Fruit fly (Drosophila melanogaster) whole organism, embryonic: Measurements from ENCODE around the gene CoRest.

Experiments used
- Ada2b ChIP-seq: fragments of 200-800 bp; sonication (Bioruptor generic); IDR thresholded peaks from 2 replicates; pipeline ENCODE4 v1.3.6; 2022; ENCODE audit warnings: missing biosample characterization, missing genetic modification characterization
- Blimp-1 ChIP-seq: fragments of 200-800 bp; sonication (Bioruptor generic); optimal IDR thresholded peaks from 3 replicates; lab custom pipeline; 2018; ENCODE audit warnings: missing biosample characterization, missing genetic modification characterization, mild to moderate bottlenecking, moderate library complexity, missing genetic modification reagents
- CG10209 ChIP-seq: fragments of 200-800 bp; sonication (Bioruptor generic); optimal IDR thresholded peaks from 3 replicates; lab custom pipeline; 2017; ENCODE audit warnings: missing biosample characterization, mild to moderate bottlenecking, missing genetic modification characterization, missing genetic modification reagents
- CG10274 ChIP-seq: fragments of 200-800 bp; sonication (Bioruptor generic); optimal IDR thresholded peaks from 3 replicates; lab custom pipeline; 2017; ENCODE audit warnings: missing biosample characterization, mild to moderate bottlenecking, missing genetic modification characterization
- CG10366 ChIP-seq: fragments of 200-800 bp; sonication (Bioruptor generic); IDR thresholded peaks from 2 replicates; pipeline ENCODE4 v1.3.6; 2022; ENCODE audit warnings: missing biosample characterization, missing genetic modification characterization
- CG10543 ChIP-seq: fragments of 200-800 bp; sonication (Bioruptor generic); optimal IDR thresholded peaks from 3 replicates; lab custom pipeline; 2017; ENCODE audit warnings: missing biosample characterization, mild to moderate bottlenecking, missing genetic modification characterization, moderate library complexity
- CG10654 ChIP-seq: fragments of 200-800 bp; sonication (Bioruptor generic); optimal IDR thresholded peaks from 2 replicates; lab custom pipeline; 2016; ENCODE audit warnings: missing biosample characterization, missing genetic modification characterization
- CG10979 ChIP-seq: fragments of 200-800 bp; sonication (Bioruptor generic); optimal IDR thresholded peaks from 2 replicates; lab custom pipeline; 2018; ENCODE audit warnings: missing biosample characterization, mild to moderate bottlenecking, missing genetic modification characterization, moderate library complexity
- CG11456 ChIP-seq: fragments of 200-800 bp; sonication (Bioruptor generic); IDR thresholded peaks from 3 replicates; pipeline ENCODE4 v1.3.6; 2022; ENCODE audit warnings: missing biosample characterization, missing genetic modification characterization
- CG12071 ChIP-seq: fragments of 200-800 bp; sonication (Bioruptor generic); optimal IDR thresholded peaks from 3 replicates; lab custom pipeline; 2018; ENCODE audit warnings: missing biosample characterization, mild to moderate bottlenecking, missing genetic modification characterization
- CG12236 ChIP-seq: fragments of 200-800 bp; sonication (Bioruptor generic); optimal IDR thresholded peaks from 2 replicates; lab custom pipeline; 2016; ENCODE audit warnings: missing biosample characterization, missing genetic modification characterization
- CG15011 ChIP-seq: fragments of 200-800 bp; sonication (Bioruptor generic); optimal IDR thresholded peaks from 3 replicates; lab custom pipeline; 2018; ENCODE audit warnings: missing biosample characterization, mild to moderate bottlenecking, missing genetic modification characterization
- CG17186 ChIP-seq: fragments of 200-800 bp; sonication (Bioruptor generic); optimal IDR thresholded peaks from 3 replicates; lab custom pipeline; 2017; ENCODE audit warnings: missing biosample characterization, missing genetic modification reagents, missing genetic modification characterization
- CG31388 ChIP-seq: fragments of 200-800 bp; sonication (Bioruptor generic); optimal IDR thresholded peaks from 2 replicates; lab custom pipeline; 2016; ENCODE audit warnings: missing biosample characterization, missing genetic modification characterization
- CG3163 ChIP-seq: fragments of 200-800 bp; sonication (Bioruptor generic); optimal IDR thresholded peaks from 3 replicates; lab custom pipeline; 2016; ENCODE audit warnings: missing biosample characterization, missing genetic modification characterization
- CG3838 ChIP-seq: fragments of 200-800 bp; sonication (Bioruptor generic); optimal IDR thresholded peaks from 3 replicates; lab custom pipeline; 2016; ENCODE audit warnings: missing biosample characterization, missing genetic modification characterization
- CG3847 ChIP-seq: fragments of 200-800 bp; sonication (Bioruptor generic); IDR thresholded peaks from 2 replicates; pipeline ENCODE4 v1.3.6; 2022; ENCODE audit warnings: missing biosample characterization, missing genetic modification characterization
- CG42726 ChIP-seq: fragments of 200-800 bp; sonication (Bioruptor generic); IDR thresholded peaks from 2 replicates; pipeline ENCODE4 v1.3.6; 2022; ENCODE audit warnings: missing biosample characterization, missing genetic modification characterization; ENCODE audit not compliant: partially characterized antibody
- CG4328 ChIP-seq: fragments of 200-800 bp; sonication (Bioruptor generic); optimal IDR thresholded peaks from 3 replicates; lab custom pipeline; 2017; ENCODE audit warnings: missing biosample characterization, missing genetic modification reagents, missing genetic modification characterization
- CG4617 ChIP-seq: fragments of 200-800 bp; sonication (Bioruptor generic); optimal IDR thresholded peaks from 3 replicates; lab custom pipeline; 2016; ENCODE audit warnings: missing biosample characterization, missing genetic modification characterization, borderline replicate concordance
- CG6175 ChIP-seq: fragments of 200-800 bp; sonication (Bioruptor generic); IDR thresholded peaks from 3 replicates; pipeline ENCODE4 v1.3.6; 2022; ENCODE audit warnings: missing biosample characterization, missing genetic modification characterization
- CG9932 ChIP-seq: fragments of 200-800 bp; sonication (Bioruptor generic); IDR thresholded peaks from 2 replicates; pipeline ENCODE4 v1.3.6; 2022; ENCODE audit warnings: missing biosample characterization, missing genetic modification characterization
- E2f1 ChIP-seq: fragments of 200-800 bp; sonication (Bioruptor generic); IDR thresholded peaks from 2 replicates; pipeline ENCODE4 v1.3.6; 2022; ENCODE audit warnings: missing biosample characterization, missing genetic modification characterization
- E2f2 ChIP-seq: fragments of 200-800 bp; sonication (Bioruptor generic); IDR thresholded peaks from 2 replicates; pipeline ENCODE4 v1.3.6; 2022; ENCODE audit warnings: missing biosample characterization, missing genetic modification characterization
- HLH3B ChIP-seq: fragments of 200-800 bp; sonication (Bioruptor generic); IDR thresholded peaks from 2 replicates; pipeline ENCODE4 v1.3.6; 2022; ENCODE audit warnings: missing biosample characterization, missing genetic modification characterization
- Hand ChIP-seq: fragments of 200-800 bp; sonication (Bioruptor generic); optimal IDR thresholded peaks from 2 replicates; lab custom pipeline; 2017; ENCODE audit warnings: mild to moderate bottlenecking, missing biosample characterization, missing genetic modification reagents, missing genetic modification characterization
- Hmx ChIP-seq: fragments of 200-800 bp; sonication (Bioruptor generic); optimal IDR thresholded peaks from 2 replicates; lab custom pipeline; 2016; ENCODE audit warnings: missing biosample characterization, missing genetic modification characterization
- MBD-R2 ChIP-seq: fragments of 200-800 bp; sonication (Bioruptor generic); IDR thresholded peaks from 2 replicates; pipeline ENCODE4 v1.3.6; 2022; ENCODE audit warnings: missing biosample characterization, missing genetic modification characterization
- Nf-YC ChIP-seq: fragments of 200-800 bp; optimal IDR thresholded peaks from 3 replicates; lab custom pipeline; 2019; ENCODE audit warnings: missing biosample characterization, mild to moderate bottlenecking, missing genetic modification characterization, moderate library complexity
- Opbp ChIP-seq: fragments of 200-800 bp; sonication (Bioruptor generic); IDR thresholded peaks from 3 replicates; pipeline ENCODE4 v1.3.6; 2022; ENCODE audit warnings: missing biosample characterization, missing genetic modification characterization; ENCODE audit not compliant: partially characterized antibody
- Ptx1 ChIP-seq: fragments of 200-800 bp; sonication (Bioruptor generic); IDR thresholded peaks from 2 replicates; pipeline ENCODE4 v1.3.6; 2022; ENCODE audit warnings: missing biosample characterization, missing genetic modification characterization
- Sin3A ChIP-seq: fragments of >200 bp; optimal IDR thresholded peaks from 2 replicates; lab custom pipeline; 2018
- Sry-β ChIP-seq: fragments of 200-800 bp; sonication (Bioruptor generic); optimal IDR thresholded peaks from 2 replicates; lab custom pipeline; 2018; ENCODE audit warnings: missing biosample characterization, mild to moderate bottlenecking, missing genetic modification characterization, moderate library complexity
- Stat92E ChIP-seq, 3 experiments: fragments of >200 bp in 2 of 3; fragments of 200-800 bp in 1 of 3; sonication (Bioruptor generic) in 1 of 3; optimal IDR thresholded peaks; 2 replicates each; lab custom pipeline; 2017 to 2019; ENCODE audit warnings: missing biosample characterization in 3 of 3, missing genetic modification characterization in 3 of 3, mild to moderate bottlenecking in 1 of 3, moderate library complexity in 1 of 3
- TFAM ChIP-seq: fragments of 200-800 bp; sonication (Bioruptor generic); optimal IDR thresholded peaks from 2 replicates; lab custom pipeline; 2017; ENCODE audit warnings: missing biosample characterization, missing genetic modification characterization, inconsistent platforms
- Xbp1 ChIP-seq: fragments of 200-800 bp; sonication (Bioruptor generic); optimal IDR thresholded peaks from 3 replicates; lab custom pipeline; 2016; ENCODE audit warnings: missing biosample characterization, mild to moderate bottlenecking, missing genetic modification characterization
- ato ChIP-seq: fragments of 200-800 bp; sonication (Bioruptor generic); IDR thresholded peaks from 2 replicates; pipeline ENCODE4 v1.3.6; 2022; ENCODE audit warnings: missing biosample characterization, missing genetic modification characterization; ENCODE audit not compliant: partially characterized antibody
- cg ChIP-seq: fragments of 200-800 bp; sonication (Bioruptor generic); optimal IDR thresholded peaks from 3 replicates; lab custom pipeline; 2019; ENCODE audit warnings: missing biosample characterization, mild to moderate bottlenecking, missing genetic modification characterization, moderate library complexity
- cwo ChIP-seq: fragments of 200-800 bp; sonication (Bioruptor generic); optimal IDR thresholded peaks from 3 replicates; lab custom pipeline; 2017; ENCODE audit warnings: missing biosample characterization, missing genetic modification characterization, mild to moderate bottlenecking, moderate library complexity, missing genetic modification reagents
- dimm ChIP-seq: fragments of 200-800 bp; sonication (Bioruptor generic); IDR thresholded peaks from 2 replicates; pipeline ENCODE4 v1.3.6; 2022; ENCODE audit warnings: missing biosample characterization, missing genetic modification characterization
- grn ChIP-seq: fragments of 200-800 bp; sonication (Bioruptor generic); optimal IDR thresholded peaks from 3 replicates; lab custom pipeline; 2017; ENCODE audit warnings: missing biosample characterization, missing genetic modification characterization
- gsb-n ChIP-seq: fragments of 200-800 bp; sonication (Bioruptor generic); optimal IDR thresholded peaks from 3 replicates; lab custom pipeline; 2018; ENCODE audit warnings: missing biosample characterization, mild to moderate bottlenecking, missing genetic modification characterization
- klu ChIP-seq: fragments of 200-800 bp; sonication (Bioruptor generic); IDR thresholded peaks from 2 replicates; pipeline ENCODE4 v1.3.6; 2022; ENCODE audit warnings: missing biosample characterization, missing genetic modification characterization
- pan ChIP-seq, 4 experiments: fragments of >200 bp in 3 of 4; fragments of 200-800 bp in 1 of 4; sonication (Bioruptor generic) in 1 of 4; optimal IDR thresholded peaks in 3 of 4; IDR thresholded peaks in 1 of 4; 2 replicates each; pipeline versions ENCODE4 v1.3.6 to Lab custom; 2017 to 2022; ENCODE audit warnings: missing biosample characterization in 2 of 4, missing genetic modification characterization in 2 of 4, mixed read lengths in 1 of 4
- run ChIP-seq: fragments of 200-800 bp; sonication (Bioruptor generic); optimal IDR thresholded peaks from 3 replicates; lab custom pipeline; 2018; ENCODE audit warnings: missing biosample characterization, mild to moderate bottlenecking, missing genetic modification characterization
- stc ChIP-seq: fragments of 200-800 bp; sonication (Bioruptor generic); IDR thresholded peaks from 2 replicates; pipeline ENCODE4 v1.3.6; 2022; ENCODE audit warnings: missing biosample characterization, missing genetic modification characterization
- vnd ChIP-seq: fragments of 200-800 bp; sonication (Bioruptor generic); IDR thresholded peaks from 3 replicates; pipeline ENCODE4 v1.3.6; 2022; ENCODE audit warnings: missing biosample characterization, missing genetic modification characterization; ENCODE audit not compliant: partially characterized antibody

CoRest gene

DNA sequence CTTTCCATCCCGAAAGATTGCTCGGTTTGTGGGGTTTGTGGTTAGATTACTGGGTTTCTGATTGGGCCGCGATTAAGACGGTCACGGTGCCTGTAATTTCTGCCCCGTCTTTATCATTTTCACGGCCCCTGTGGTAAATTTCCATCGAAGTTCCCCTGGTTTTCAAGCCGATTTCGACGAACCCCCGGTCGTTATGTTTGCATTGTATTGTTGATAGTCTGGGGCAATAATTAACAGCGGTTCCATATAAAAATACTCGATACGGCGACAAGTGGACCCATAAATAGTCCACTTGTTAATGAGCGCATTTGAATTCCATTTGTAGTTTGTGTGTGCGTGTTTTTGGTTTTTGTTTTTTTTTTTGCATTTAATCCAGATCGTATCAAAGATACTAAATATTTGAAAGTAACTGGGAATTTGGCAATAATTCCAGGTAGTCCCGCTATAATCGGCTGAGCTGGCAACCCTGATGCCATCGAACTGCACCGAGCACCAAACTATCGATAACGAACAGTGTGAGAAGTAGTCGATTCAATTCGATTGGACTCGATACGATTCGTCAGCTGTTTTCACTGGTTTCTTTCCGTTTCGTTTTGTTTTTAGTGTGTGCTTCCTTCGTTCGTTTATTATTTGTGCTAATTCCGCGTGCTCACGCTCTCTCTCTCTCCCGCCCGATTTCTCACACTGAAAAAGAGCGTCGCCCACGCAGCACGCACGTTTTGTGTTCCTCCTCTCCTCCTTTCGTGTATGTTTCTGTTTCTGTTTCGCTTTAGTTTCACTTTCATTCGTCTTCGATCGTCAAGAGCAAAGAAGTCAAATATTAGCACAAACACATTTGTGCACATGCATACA lies 16.2 kb upstream of the CoRest start (continued):
- TF ChIP-seq CG11456 (peak; percentile 54; the same call in 1 of the 3 replicates), TFAM (GFP tag; lab: Kevin White, UChicago) (no peak), dimm (no peak), gsb-n (tag; lab: Kevin White, UChicago) (no peak), MBD-R2 (GFP tag; lab: Robert Waterston, UW) (peak; percentile 50; the same call in 1 of the 2 replicates), CG9932 (GFP tag; lab: Robert Waterston, UW) (peak; percentile 64), CG10366 (GFP tag; lab: Robert Waterston, UW) (no peak), Xbp1 (GFP tag; lab: Kevin White, UChicago) (peak; percentile 54), Ptx1 (peak; percentile 32; the same call in 1 of the 2 replicates), cwo (GFP tag; lab: Kevin White, UChicago) (peak; percentile 77), grn (GFP tag; lab: Kevin White, UChicago) (peak; percentile 29), pan (optimal IDR thresholded peaks at IDR 0.05; lab: Kevin White, UChicago) (no peak), pan (GFP tag; optimal IDR thresholded peaks at IDR 0.05 in 1 of 2, IDR thresholded peaks at IDR 0.05 in 1 of 2) (peak in 1 of 2 experiments; percentile 43), CG6175 (no peak), run (tag; lab: Kevin White, UChicago) (no peak), Nf-YC (peak; percentile 43), CG4617 (GFP tag; lab: Kevin White, UChicago) (no peak), HLH3B (GFP tag; lab: Robert Waterston, UW) (no peak), CG15011 (no peak), CG42726 (GFP tag; lab: Robert Waterston, UW) (peak; percentile 27; the same call in 1 of the 2 replicates), CG3163 (GFP tag; lab: Kevin White, UChicago) (peak; percentile 13), CG10274 (no peak), Hmx (GFP tag; lab: Kevin White, UChicago) (no peak), E2f1 (0 out of 2 replicates have a peak, but pooled peaks have one; percentile 29), E2f2 (GFP tag; lab: Robert Waterston, UW) (peak; percentile 56), Stat92E (GFP tag; optimal IDR thresholded peaks at IDR 0.05; lab: Kevin White, UChicago) (peak in 1 of 3 experiments; percentile 5), klu (GFP tag; lab: Robert Waterston, UW) (0 out of 2 replicates have a peak, but pooled peaks have one; percentile 20), CG3847 (GFP tag; lab: Robert Waterston, UW) (peak; percentile 58), CG12071 (no peak), Sry-β (GFP tag; lab: Kevin White, UChicago) (no peak), Ada2b (GFP tag; lab: Robert Waterston, UW) (0 out of 2 replicates have a peak, but pooled peaks have one; percentile 22), CG10543 (GFP tag; lab: Kevin White, UChicago) (peak; percentile 50), Hand (GFP tag; lab: Kevin White, UChicago) (peak; percentile 43), vnd (GFP tag; lab: Robert Waterston, UW) (peak; percentile 77), CG10979 (tag; lab: Kevin White, UChicago) (peak; percentile 8), Opbp (GFP tag; lab: Robert Waterston, UW) (peak; percentile 88), CG10209 (no peak), CG3838 (no peak), stc (GFP tag; lab: Robert Waterston, UW) (no peak), CG12236 (no peak), Sin3A (peak; percentile 44), cg (peak; percentile 50), CG4328 (no peak), CG31388 (GFP tag; lab: Kevin White, UChicago) (no peak), ato (GFP tag; lab: Robert Waterston, UW) (peak; percentile 62; the same call in 1 of the 2 replicates), Blimp-1 (peak; percentile 95), CG17186 (GFP tag; lab: Kevin White, UChicago) (peak; percentile 13), CG10654 (GFP tag; lab: Kevin White, UChicago) (no peak)
